Worm (Caenorhabditis elegans) whole organism, L3 larva: ENCODE results near the gene F54C9.11.

Experiments used
- ZK546.5 ChIP-seq: sonication (generic microtip); optimal IDR thresholded peaks from 2 replicates; lab custom pipeline; 2017; ENCODE audit warnings: missing biosample characterization, missing genetic modification characterization
- ceh-82 ChIP-seq: fragments of 150-350 bp; optimal IDR thresholded peaks from 2 replicates; lab custom pipeline; 2014; ENCODE audit warnings: missing biosample characterization, missing genetic modification characterization
- daf-12 ChIP-seq: fragments of 150-350 bp; optimal IDR thresholded peaks from 2 replicates; lab custom pipeline; 2014; ENCODE audit warnings: missing biosample characterization, missing genetic modification reagents, missing genetic modification characterization
- egl-27 ChIP-seq: sonication (generic microtip); optimal IDR thresholded peaks from 4 replicates; lab custom pipeline; 2017; ENCODE audit warnings: missing biosample characterization, missing genetic modification reagents, missing genetic modification characterization
- elt-1 ChIP-seq: fragments of 150-350 bp; optimal IDR thresholded peaks from 2 replicates; lab custom pipeline; 2014; ENCODE audit warnings: missing biosample characterization, missing genetic modification characterization
- elt-2 ChIP-seq: sonication (generic microtip); optimal IDR thresholded peaks from 2 replicates; lab custom pipeline; 2016; ENCODE audit warnings: missing genetic modification reagents, mild to moderate bottlenecking, missing genetic modification characterization, missing compliant biosample characterization
- fkh-10 ChIP-seq: sonication (generic microtip); optimal IDR thresholded peaks from 2 replicates; lab custom pipeline; 2017; ENCODE audit warnings: missing biosample characterization, missing genetic modification reagents, missing genetic modification characterization
- fos-1 ChIP-seq: fragments of 150-350 bp; optimal IDR thresholded peaks from 2 replicates; lab custom pipeline; 2014; ENCODE audit warnings: missing biosample characterization, missing genetic modification characterization
- jun-1 ChIP-seq: fragments of 150-350 bp; optimal IDR thresholded peaks from 2 replicates; lab custom pipeline; 2014; ENCODE audit warnings: missing biosample characterization, missing genetic modification reagents, missing genetic modification characterization
- lin-39 ChIP-seq: fragments of 150-350 bp; optimal IDR thresholded peaks from 2 replicates; lab custom pipeline; 2018; ENCODE audit warnings: missing biosample characterization, missing genetic modification reagents, missing genetic modification characterization
- lsy-12 ChIP-seq: sonication (generic microtip); optimal IDR thresholded peaks from 2 replicates; lab custom pipeline; 2016; ENCODE audit warnings: mild to moderate bottlenecking, missing genetic modification characterization, missing compliant biosample characterization
- mml-1 ChIP-seq: fragments of 150-350 bp; sonication (generic microtip); optimal IDR thresholded peaks from 3 replicates; lab custom pipeline; 2014; ENCODE audit warnings: missing biosample characterization, missing genetic modification characterization
- nfya-1 ChIP-seq: sonication (generic microtip); optimal IDR thresholded peaks from 2 replicates; lab custom pipeline; 2017; ENCODE audit warnings: missing genetic modification characterization, mild to moderate bottlenecking, missing compliant biosample characterization, antibody characterized with exemption, moderate library complexity; ENCODE audit not compliant: insufficient read depth
- nhr-11 ChIP-seq: fragments of 150-350 bp; optimal IDR thresholded peaks from 2 replicates; lab custom pipeline; 2014; ENCODE audit warnings: missing biosample characterization, missing genetic modification characterization
- nhr-12 ChIP-seq: fragments of 150-350 bp; optimal IDR thresholded peaks from 2 replicates; lab custom pipeline; 2014; ENCODE audit warnings: missing biosample characterization, missing genetic modification characterization
- nhr-237 ChIP-seq: fragments of 150-350 bp; optimal IDR thresholded peaks from 2 replicates; lab custom pipeline; 2014; ENCODE audit warnings: missing biosample characterization, missing genetic modification characterization
- nhr-25 ChIP-seq: sonication (generic microtip); optimal IDR thresholded peaks from 2 replicates; lab custom pipeline; 2017; ENCODE audit warnings: missing biosample characterization, missing genetic modification characterization
- nhr-43 ChIP-seq: sonication (generic microtip); optimal IDR thresholded peaks from 2 replicates; lab custom pipeline; 2016; ENCODE audit warnings: mild to moderate bottlenecking, missing genetic modification characterization, missing compliant biosample characterization; ENCODE audit not compliant: poor library complexity, severe bottlenecking
- nhr-76 ChIP-seq: fragments of 150-350 bp; sonication (generic microtip); optimal IDR thresholded peaks from 5 replicates; lab custom pipeline; 2014; ENCODE audit warnings: missing biosample characterization, missing genetic modification characterization
- nhr-77 ChIP-seq: fragments of 150-350 bp; optimal IDR thresholded peaks from 2 replicates; lab custom pipeline; 2014; ENCODE audit warnings: missing biosample characterization, missing genetic modification characterization
- pha-4 ChIP-seq: fragments of 150-350 bp; optimal IDR thresholded peaks from 2 replicates; lab custom pipeline; 2014; ENCODE audit warnings: missing biosample characterization, missing genetic modification reagents, missing genetic modification characterization
- sea-2 ChIP-seq: fragments of 150-350 bp; sonication (generic microtip); optimal IDR thresholded peaks from 4 replicates; lab custom pipeline; 2014; ENCODE audit warnings: missing biosample characterization, missing genetic modification reagents, missing genetic modification characterization
- skn-1 ChIP-seq: fragments of 150-350 bp; optimal IDR thresholded peaks from 2 replicates; lab custom pipeline; 2014; ENCODE audit warnings: missing biosample characterization, missing genetic modification characterization
- snpc-4 ChIP-seq: fragments of 150-350 bp; optimal IDR thresholded peaks from 2 replicates; lab custom pipeline; 2014; ENCODE audit warnings: missing biosample characterization, missing genetic modification characterization
- tbx-2 ChIP-seq: sonication (generic microtip); optimal IDR thresholded peaks from 2 replicates; lab custom pipeline; 2016; ENCODE audit warnings: mild to moderate bottlenecking, missing genetic modification characterization, missing compliant biosample characterization
- unc-39 ChIP-seq: sonication (generic microtip); optimal IDR thresholded peaks from 4 replicates; lab custom pipeline; 2017; ENCODE audit warnings: missing biosample characterization, missing genetic modification characterization
- unc-62 ChIP-seq: fragments of 150-350 bp; sonication (generic microtip); optimal IDR thresholded peaks from 4 replicates; lab custom pipeline; 2014; ENCODE audit warnings: missing biosample characterization, missing genetic modification reagents, missing genetic modification characterization
- ztf-11 ChIP-seq: fragments of 150-350 bp; optimal IDR thresholded peaks from 2 replicates; lab custom pipeline; 2014; ENCODE audit warnings: missing biosample characterization, missing genetic modification characterization
- ztf-4 ChIP-seq: fragments of 150-350 bp; optimal IDR thresholded peaks from 2 replicates; lab custom pipeline; 2014; ENCODE audit warnings: missing biosample characterization, missing genetic modification characterization

F54C9.11 gene

DNA sequence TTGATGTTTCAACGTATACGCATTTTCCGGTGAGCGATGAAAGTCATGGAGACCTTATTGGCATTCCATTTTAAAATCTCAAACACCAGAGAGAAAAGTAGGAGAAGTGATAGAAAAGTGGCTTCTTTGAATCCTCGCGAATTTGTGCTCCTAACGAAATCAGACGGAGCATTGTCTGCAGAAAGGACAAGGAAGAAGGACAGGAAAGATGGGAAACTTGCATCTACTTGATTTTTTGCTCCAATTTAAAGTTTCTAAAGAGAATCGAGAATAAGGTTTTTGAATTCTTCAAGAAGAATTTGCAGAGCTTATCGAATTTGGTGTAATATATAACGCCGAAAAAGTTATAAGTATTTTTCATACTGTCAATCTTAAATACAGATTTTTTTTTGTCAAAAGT lies 33.8 kb downstream of the F54C9.11 start:
- peak; percentile 47 for TF ChIP-seq fkh-10 (GFP tag; lab: Kevin White, UChicago)
- no peak for TF ChIP-seq sea-2

DNA sequence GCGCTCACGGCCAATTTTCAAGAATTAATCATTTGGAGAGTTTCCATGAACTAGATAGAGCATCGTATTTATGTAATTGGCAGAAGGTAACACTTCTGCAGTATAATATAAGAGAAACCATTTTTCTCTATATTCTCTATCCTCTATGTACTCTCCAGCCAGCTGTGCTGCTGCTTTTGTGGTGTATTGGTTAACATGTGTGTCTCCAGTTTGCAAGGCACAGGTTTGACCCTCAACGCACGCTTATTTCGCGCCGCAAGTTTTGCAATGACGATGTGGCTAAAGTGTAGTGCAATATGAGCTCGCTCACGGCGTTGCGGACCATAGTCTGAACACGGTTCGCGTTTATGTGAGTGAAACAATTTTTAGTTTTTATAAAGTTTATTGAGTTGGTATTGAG lies 37.9 kb downstream of the F54C9.11 start:
- TF ChIP-seq elt-2 (tag; lab: Kevin White, UChicago) (peak; percentile 36), pha-4 (peak; percentile 77), unc-39 (no peak), lin-39 (tag; lab: Kevin White, UChicago) (peak; percentile 54), nhr-43 (peak; percentile 70), skn-1 (tag; lab: Kevin White, UChicago) (peak; percentile 36), nfya-1 (tag; lab: Kevin White, UChicago) (peak; percentile 52), mml-1 (tag; lab: Kevin White, UChicago) (no peak), nhr-25 (tag; lab: Kevin White, UChicago) (peak; percentile 40), fkh-10 (GFP tag; lab: Kevin White, UChicago) (no peak), ztf-4 (tag; lab: Kevin White, UChicago) (no peak), jun-1 (tag; lab: Kevin White, UChicago) (peak; percentile 17), nhr-11 (tag; lab: Kevin White, UChicago) (no peak), elt-1 (tag; lab: Kevin White, UChicago) (no peak), lsy-12 (tag; lab: Kevin White, UChicago) (peak; percentile 22), unc-62 (GFP tag; lab: Kevin White, UChicago) (no peak), fos-1 (tag; lab: Kevin White, UChicago) (no peak), egl-27 (tag; lab: Kevin White, UChicago) (peak; percentile 22), tbx-2 (tag; lab: Kevin White, UChicago) (peak; percentile 42), nhr-76 (tag; lab: Kevin White, UChicago) (no peak), snpc-4 (peak; percentile 11)

DNA sequence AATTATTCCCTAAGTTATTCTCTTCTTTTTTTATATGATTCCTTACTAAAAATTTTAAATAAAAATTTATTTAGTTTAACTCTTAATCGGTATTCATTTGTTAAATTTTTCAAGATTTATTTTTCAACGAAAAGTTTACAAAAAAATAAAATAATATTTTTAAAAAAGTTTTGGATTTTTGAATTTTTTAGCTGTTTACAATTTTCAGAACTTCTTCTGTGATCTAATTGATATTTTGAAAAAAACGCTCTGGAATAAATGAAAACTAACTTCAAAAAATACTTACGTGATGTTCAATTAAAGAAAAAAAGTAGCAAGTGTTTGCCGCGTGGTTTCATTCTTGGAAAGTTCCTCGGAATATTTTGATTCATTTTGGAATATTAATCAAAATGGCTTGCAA lies 39.6 kb downstream of the F54C9.11 start, which contains the start of gene decr-1.2:
Gene decr-1.2, plus strand, starts transcription at position 301 of the 400 bp plus-strand sequence.
- no peak for TF ChIP-seq lin-39 (tag; lab: Kevin White, UChicago)
- no peak for TF ChIP-seq nhr-77 (tag; lab: Kevin White, UChicago)
- TF ChIP-seq elt-1 (tag; lab: Kevin White, UChicago): no peak
- no peak for TF ChIP-seq pha-4
- TF ChIP-seq nhr-12 (tag; lab: Kevin White, UChicago): no peak
- no peak for TF ChIP-seq unc-62 (GFP tag; lab: Kevin White, UChicago)
- TF ChIP-seq tbx-2 (tag; lab: Kevin White, UChicago): no peak

DNA sequence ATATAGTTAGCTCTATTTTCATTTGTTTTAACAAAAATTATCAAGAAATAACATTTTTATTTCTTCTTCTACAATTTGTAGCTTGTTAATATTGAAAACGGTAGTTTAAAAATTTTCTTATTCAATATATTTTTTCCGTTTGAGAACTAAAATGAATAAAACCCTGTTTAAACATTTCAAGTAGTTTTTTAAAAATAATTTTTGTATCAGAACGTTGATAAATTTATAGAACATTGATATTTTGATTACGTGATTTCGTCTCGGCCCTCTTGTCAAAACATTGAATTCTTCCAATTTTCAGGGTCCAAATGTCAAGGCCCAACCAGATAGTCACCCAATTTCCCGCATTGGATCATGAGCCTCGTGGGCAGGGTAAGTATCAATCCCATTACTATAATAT lies 44.5 kb downstream of the F54C9.11 start, which contains the start of gene pqn-73:
Gene pqn-73, plus strand, starts transcription at position 301 of the 400 bp plus-strand sequence.
- TF ChIP-seq mml-1 (tag; lab: Kevin White, UChicago) (no peak), ztf-11 (tag; lab: Kevin White, UChicago) (no peak), daf-12 (tag; lab: Kevin White, UChicago) (no peak), pha-4 (no peak), ceh-82 (no peak)

- TF ChIP-seq elt-2 (tag; lab: Kevin White, UChicago) (no peak), fkh-10 (GFP tag; lab: Kevin White, UChicago) (no peak), unc-62 (GFP tag; lab: Kevin White, UChicago) (no peak), lsy-12 (tag; lab: Kevin White, UChicago) (no peak), ZK546.5 (tag; lab: Kevin White, UChicago) (no peak), nhr-237 (tag; lab: Kevin White, UChicago) (no peak), jun-1 (tag; lab: Kevin White, UChicago) (no peak)
Measured at ce11 chrII:8536060-8536459, 48.8 kb downstream of the F54C9.11 start, which contains the start of gene W01C9.2. Gene W01C9.2, plus strand, starts transcription at chrII:8536360.
